Comparison of ENCODE assay signal across 2 fruit fly cellular contexts in the genomic region with DNA sequence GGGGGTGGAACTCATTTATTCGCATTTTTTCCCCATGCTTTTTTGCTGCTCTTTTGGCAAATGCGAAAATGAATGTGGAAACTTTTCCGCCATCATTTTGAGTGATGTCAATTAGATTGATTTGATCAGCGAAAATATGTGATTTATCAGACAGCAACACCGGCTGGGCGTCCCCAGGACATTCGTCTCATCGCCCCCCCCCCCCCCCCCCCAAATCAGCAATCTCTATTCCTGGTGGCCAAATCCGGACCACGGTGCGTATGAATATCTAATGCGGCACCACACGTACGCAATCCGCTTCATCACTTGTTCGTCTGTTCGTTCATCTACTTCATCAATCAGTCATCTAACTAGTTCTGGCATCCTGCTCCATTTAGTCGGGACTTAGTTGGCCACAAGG.
TF ChIP-seq lines count a peak whose summit lies in the region.

No protein-coding gene starts in this region.

- TF ChIP-seq CTCF in whole organism, embryonic (GFP tag; optimal IDR thresholded peaks at IDR 0.05; lab: Kevin White, UChicago): no peak

TF ChIP-seq in whole organism, embryonic, 481 proteins besides CTCF, POLR2A, EP300 and RAD21:
- no peak for TF ChIP-seq Asciz (GFP tag; optimal IDR thresholded peaks at IDR 0.05; lab: Kevin White, UChicago)
- TF ChIP-seq Hr39 (optimal IDR thresholded peaks at IDR 0.05; lab: Kevin White, UChicago): peak; percentile 57

TF ChIP-seq in whole organism, wandering third instar larva, 38 proteins besides CTCF, POLR2A, EP300 and RAD21:
- TF ChIP-seq Dfd (GFP tag; optimal IDR thresholded peaks at IDR 0.05; lab: Kevin White, UChicago): peak; percentile 72
- no peak for TF ChIP-seq Mio (GFP tag; optimal IDR thresholded peaks at IDR 0.05; lab: Kevin White, UChicago)
